Fruit fly (Drosophila melanogaster) whole organism, embryonic: ENCODE data around the gene Cpsf5.
A peak's percentile ranks its signal among the peaks of the same experiment; 100 is the strongest.

Source experiments
- CG13287 ChIP-seq: fragments of 200-800 bp; sonication (Bioruptor generic); IDR thresholded peaks from 2 replicates; pipeline ENCODE4 v1.3.6; 2022; ENCODE audit warnings: missing biosample characterization, missing genetic modification characterization; ENCODE audit not compliant: partially characterized antibody
- CG13296 ChIP-seq: fragments of 200-800 bp; sonication (Bioruptor generic); optimal IDR thresholded peaks from 3 replicates; lab custom pipeline; 2018; ENCODE audit warnings: missing biosample characterization, mild to moderate bottlenecking, missing genetic modification characterization
- CG13894 ChIP-seq: fragments of 200-800 bp; sonication (Bioruptor generic); optimal IDR thresholded peaks from 3 replicates; lab custom pipeline; 2018; ENCODE audit warnings: missing biosample characterization, mild to moderate bottlenecking, missing genetic modification characterization, moderate library complexity
- CG14965 ChIP-seq: fragments of 200-800 bp; sonication (Bioruptor generic); optimal IDR thresholded peaks from 2 replicates; lab custom pipeline; 2016; ENCODE audit warnings: missing biosample characterization, missing genetic modification characterization, borderline replicate concordance
- CG15011 ChIP-seq: fragments of 200-800 bp; sonication (Bioruptor generic); optimal IDR thresholded peaks from 3 replicates; lab custom pipeline; 2018; ENCODE audit warnings: missing biosample characterization, mild to moderate bottlenecking, missing genetic modification characterization
- CG15073 ChIP-seq: fragments of 200-800 bp; sonication (Bioruptor generic); optimal IDR thresholded peaks from 2 replicates; lab custom pipeline; 2016; ENCODE audit warnings: missing biosample characterization, missing genetic modification characterization
- CG15514 ChIP-seq: fragments of 200-800 bp; sonication (Bioruptor generic); optimal IDR thresholded peaks from 3 replicates; lab custom pipeline; 2017; ENCODE audit warnings: missing biosample characterization, missing genetic modification characterization, mild to moderate bottlenecking, moderate library complexity, missing genetic modification reagents
- CG16815 ChIP-seq: fragments of 200-800 bp; sonication (Bioruptor generic); optimal IDR thresholded peaks from 3 replicates; lab custom pipeline; 2017; ENCODE audit warnings: missing biosample characterization, mild to moderate bottlenecking, missing genetic modification characterization
- CG17359 ChIP-seq: fragments of 200-800 bp; sonication (Bioruptor generic); optimal IDR thresholded peaks from 3 replicates; lab custom pipeline; 2018; ENCODE audit warnings: missing biosample characterization, mild to moderate bottlenecking, missing genetic modification characterization, moderate library complexity
- CG17612 ChIP-seq: fragments of 200-800 bp; sonication (Bioruptor generic); IDR thresholded peaks from 2 replicates; pipeline ENCODE4 v1.3.6; 2022; ENCODE audit warnings: missing biosample characterization, missing genetic modification characterization
- CG18764 ChIP-seq: fragments of 200-800 bp; sonication (Bioruptor generic); optimal IDR thresholded peaks from 3 replicates; lab custom pipeline; 2016; ENCODE audit warnings: missing biosample characterization, missing genetic modification characterization
- CG31388 ChIP-seq: fragments of 200-800 bp; sonication (Bioruptor generic); optimal IDR thresholded peaks from 2 replicates; lab custom pipeline; 2016; ENCODE audit warnings: missing biosample characterization, missing genetic modification characterization
- CG34224 ChIP-seq: fragments of 200-800 bp; sonication (Bioruptor generic); IDR thresholded peaks from 3 replicates; pipeline ENCODE4 v1.3.6; 2022; ENCODE audit warnings: missing biosample characterization, missing genetic modification characterization; ENCODE audit not compliant: partially characterized antibody
- CG34376 ChIP-seq: fragments of 200-800 bp; sonication (Bioruptor generic); optimal IDR thresholded peaks from 2 replicates; lab custom pipeline; 2018; ENCODE audit warnings: missing biosample characterization, mild to moderate bottlenecking, missing genetic modification characterization
- CG3995 ChIP-seq: fragments of 200-800 bp; sonication (Bioruptor generic); optimal IDR thresholded peaks from 3 replicates; lab custom pipeline; 2016; ENCODE audit warnings: missing biosample characterization, missing genetic modification characterization
- CG4328 ChIP-seq: fragments of 200-800 bp; sonication (Bioruptor generic); optimal IDR thresholded peaks from 3 replicates; lab custom pipeline; 2017; ENCODE audit warnings: missing biosample characterization, missing genetic modification reagents, missing genetic modification characterization
- CG6654 ChIP-seq: fragments of 200-800 bp; sonication (Bioruptor generic); optimal IDR thresholded peaks from 2 replicates; lab custom pipeline; 2017; ENCODE audit warnings: missing biosample characterization, mild to moderate bottlenecking, missing genetic modification characterization
- CG7271 ChIP-seq: fragments of 200-800 bp; sonication (Bioruptor generic); optimal IDR thresholded peaks from 2 replicates; lab custom pipeline; 2018; ENCODE audit warnings: missing biosample characterization, mild to moderate bottlenecking, missing genetic modification characterization, moderate library complexity
- CG7357 ChIP-seq: fragments of 200-800 bp; sonication (Bioruptor generic); IDR thresholded peaks from 3 replicates; pipeline ENCODE4 v1.3.6; 2022; ENCODE audit warnings: missing biosample characterization, missing genetic modification characterization
- CG7745 ChIP-seq: fragments of 200-800 bp; sonication (Bioruptor generic); optimal IDR thresholded peaks from 2 replicates; lab custom pipeline; 2018; ENCODE audit warnings: missing biosample characterization, mild to moderate bottlenecking, missing genetic modification characterization, moderate library complexity
- CG9437 ChIP-seq: fragments of 200-800 bp; sonication (Bioruptor generic); optimal IDR thresholded peaks from 2 replicates; lab custom pipeline; 2018; ENCODE audit warnings: missing biosample characterization, mild to moderate bottlenecking, missing genetic modification characterization
- Camta ChIP-seq: fragments of 200-800 bp; sonication (Bioruptor generic); optimal IDR thresholded peaks from 2 replicates; lab custom pipeline; 2016; ENCODE audit warnings: missing biosample characterization, missing genetic modification characterization
- Dp ChIP-seq: fragments of 200-800 bp; sonication (Bioruptor generic); optimal IDR thresholded peaks from 2 replicates; lab custom pipeline; 2018; ENCODE audit warnings: missing biosample characterization, mild to moderate bottlenecking, missing genetic modification characterization, moderate library complexity
- E2f2 ChIP-seq: fragments of 200-800 bp; sonication (Bioruptor generic); IDR thresholded peaks from 2 replicates; pipeline ENCODE4 v1.3.6; 2022; ENCODE audit warnings: missing biosample characterization, missing genetic modification characterization
- Fer1 ChIP-seq: fragments of 200-800 bp; sonication (Bioruptor generic); optimal IDR thresholded peaks from 2 replicates; lab custom pipeline; 2017; ENCODE audit warnings: missing biosample characterization, mild to moderate bottlenecking, missing genetic modification characterization
- Jarid2 ChIP-seq: fragments of 200-800 bp; sonication (Bioruptor generic); optimal IDR thresholded peaks from 3 replicates; lab custom pipeline; 2017; ENCODE audit warnings: mild to moderate bottlenecking, missing biosample characterization, missing genetic modification reagents, missing genetic modification characterization
- MBD-R2 ChIP-seq: fragments of 200-800 bp; sonication (Bioruptor generic); IDR thresholded peaks from 2 replicates; pipeline ENCODE4 v1.3.6; 2022; ENCODE audit warnings: missing biosample characterization, missing genetic modification characterization
- MTF-1 ChIP-seq: fragments of 200-800 bp; sonication (Bioruptor generic); optimal IDR thresholded peaks from 2 replicates; lab custom pipeline; 2018; ENCODE audit warnings: missing biosample characterization, mild to moderate bottlenecking, missing genetic modification characterization, borderline replicate concordance
- Pdp1 ChIP-seq, 2 experiments: fragments of 200-800 bp; sonication (Bioruptor generic); optimal IDR thresholded peaks; 3 replicates each; lab custom pipeline; 2016; ENCODE audit warnings: missing biosample characterization in 2 of 2, missing genetic modification characterization in 2 of 2, mild to moderate bottlenecking in 1 of 2, moderate library complexity in 1 of 2
- Spps ChIP-seq: fragments of 200-800 bp; sonication (Bioruptor generic); optimal IDR thresholded peaks from 2 replicates; lab custom pipeline; 2018; ENCODE audit warnings: missing biosample characterization, mild to moderate bottlenecking, missing genetic modification characterization
- ap ChIP-seq: fragments of 200-800 bp; sonication (Bioruptor generic); IDR thresholded peaks from 2 replicates; pipeline ENCODE4 v1.3.6; 2022; ENCODE audit warnings: missing biosample characterization, missing genetic modification characterization
- crp ChIP-seq, 2 experiments: fragments of 200-800 bp; sonication (Bioruptor generic); optimal IDR thresholded peaks; 2 replicates in 1 of 2; 3 replicates in 1 of 2; lab custom pipeline; 2017; ENCODE audit warnings: missing biosample characterization in 2 of 2, missing genetic modification characterization in 2 of 2, mild to moderate bottlenecking in 1 of 2, moderate library complexity in 1 of 2
- da ChIP-seq: fragments of 200-800 bp; sonication (Bioruptor generic); optimal IDR thresholded peaks from 2 replicates; lab custom pipeline; 2016; ENCODE audit warnings: missing biosample characterization, missing genetic modification characterization
- fd102C ChIP-seq: fragments of 200-800 bp; sonication (Bioruptor generic); optimal IDR thresholded peaks from 2 replicates; lab custom pipeline; 2018; ENCODE audit warnings: missing biosample characterization, mild to moderate bottlenecking, missing genetic modification characterization, moderate library complexity
- fru ChIP-seq: fragments of >200 bp; optimal IDR thresholded peaks from 2 replicates; lab custom pipeline; 2017
- gsb-n ChIP-seq: fragments of 200-800 bp; sonication (Bioruptor generic); optimal IDR thresholded peaks from 3 replicates; lab custom pipeline; 2018; ENCODE audit warnings: missing biosample characterization, mild to moderate bottlenecking, missing genetic modification characterization
- lola ChIP-seq, 3 experiments: fragments of >200 bp in 2 of 3; fragments of 200-800 bp in 1 of 3; sonication (Bioruptor generic) in 1 of 3; optimal IDR thresholded peaks; 2 replicates each; lab custom pipeline; 2017 to 2019; ENCODE audit warnings: missing biosample characterization in 3 of 3, missing genetic modification characterization in 3 of 3, mild to moderate bottlenecking in 1 of 3, moderate library complexity in 1 of 3
- mirr ChIP-seq: fragments of 200-800 bp; sonication (Bioruptor generic); optimal IDR thresholded peaks from 3 replicates; lab custom pipeline; 2018; ENCODE audit warnings: missing biosample characterization, mild to moderate bottlenecking, missing genetic modification characterization
- nmo ChIP-seq: fragments of 200-800 bp; sonication (Bioruptor generic); optimal IDR thresholded peaks from 2 replicates; lab custom pipeline; 2018; ENCODE audit warnings: missing biosample characterization, mild to moderate bottlenecking, missing genetic modification characterization, moderate library complexity
- pb ChIP-seq: fragments of 200-800 bp; sonication (Bioruptor generic); optimal IDR thresholded peaks from 3 replicates; lab custom pipeline; 2016; ENCODE audit warnings: missing biosample characterization, missing genetic modification characterization
- psq ChIP-seq: fragments of 200-800 bp; sonication (Bioruptor generic); optimal IDR thresholded peaks from 2 replicates; lab custom pipeline; 2017; ENCODE audit warnings: missing biosample characterization, missing genetic modification characterization
- salm ChIP-seq: fragments of 200-800 bp; sonication (Bioruptor generic); optimal IDR thresholded peaks from 2 replicates; lab custom pipeline; 2018; ENCODE audit warnings: missing biosample characterization, mild to moderate bottlenecking, missing genetic modification characterization
- sug ChIP-seq: fragments of 200-800 bp; optimal IDR thresholded peaks from 2 replicates; lab custom pipeline; 2019; ENCODE audit warnings: missing biosample characterization, mild to moderate bottlenecking, missing genetic modification characterization, moderate library complexity
- z ChIP-seq: fragments of 200-800 bp; sonication (Bioruptor generic); IDR thresholded peaks from 3 replicates; pipeline ENCODE4 v1.3.6; 2022; ENCODE audit warnings: missing biosample characterization, missing genetic modification characterization
- zen ChIP-seq: fragments of 200-800 bp; sonication (Bioruptor generic); optimal IDR thresholded peaks from 3 replicates; lab custom pipeline; 2018; ENCODE audit warnings: missing biosample characterization, mild to moderate bottlenecking, missing genetic modification characterization, moderate library complexity

Gene Cpsf5

dm6 chr3L:9361894-9362293 lies 48.9 kb upstream of the Cpsf5 start, which contains the start of gene CG34456:
Gene CG34456, plus strand, starts transcription at chr3L:9362108.
- TF ChIP-seq CG13296 (GFP tag; lab: Kevin White, UChicago) (peak; percentile 26), CG34376 (GFP tag; lab: Kevin White, UChicago) (peak; percentile 25), pb (GFP tag; lab: Kevin White, UChicago) (no peak), CG13894 (tag; lab: Kevin White, UChicago) (peak; percentile 2), CG31388 (GFP tag; lab: Kevin White, UChicago) (no peak), sug (tag; lab: Kevin White, UChicago) (peak; percentile 9)

- TF ChIP-seq crp (GFP tag; optimal IDR thresholded peaks at IDR 0.05; lab: Kevin White, UChicago) = peak in 1 of 2 experiments; percentile 80
- peak in 1 of 2 experiments; percentile 66 for TF ChIP-seq Pdp1 (GFP tag; optimal IDR thresholded peaks at IDR 0.05; lab: Kevin White, UChicago)
- TF ChIP-seq CG15011 (GFP tag; lab: Kevin White, UChicago) = no peak
- TF ChIP-seq CG17359 (tag; lab: Kevin White, UChicago) = peak; percentile 76
- TF ChIP-seq Dp (GFP tag; lab: Kevin White, UChicago) = peak; percentile 70
- TF ChIP-seq CG15073 (GFP tag; lab: Kevin White, UChicago) = no peak
- peak; percentile 36; the same call in 1 of the 2 replicates for TF ChIP-seq CG13287 (GFP tag; lab: Robert Waterston, UW)
- peak; percentile 35; the same call in 1 of the 3 replicates for TF ChIP-seq CG34224 (GFP tag; lab: Robert Waterston, UW)
- peak; percentile 40 for TF ChIP-seq CG15514 (GFP tag; lab: Kevin White, UChicago)
- peak; percentile 9 for TF ChIP-seq gsb-n
- peak; percentile 41; the same call in 1 of the 2 replicates for TF ChIP-seq MBD-R2 (GFP tag; lab: Robert Waterston, UW)
- peak; percentile 81 for TF ChIP-seq E2f2 (GFP tag; lab: Robert Waterston, UW)
- TF ChIP-seq CG9437 (GFP tag; lab: Kevin White, UChicago) = peak; percentile 99
- no peak for TF ChIP-seq CG6654 (GFP tag; lab: Kevin White, UChicago)
- no peak for TF ChIP-seq ap (GFP tag; lab: Robert Waterston, UW)
Observed at dm6 chr3L:9364131-9364530, 46.7 kb upstream of the Cpsf5 start, which contains the start of gene mRRF1. Gene mRRF1, plus strand, starts transcription at chr3L:9364350.

dm6 chr3L:9366850-9367430 lies 43.9 kb upstream of the Cpsf5 start, which contains the start of the genes Klp67A and CG4452:
Gene Klp67A, minus strand, starts transcription at chr3L:9367046.
Gene CG4452, plus strand, starts transcription at chr3L:9367377.
- TF ChIP-seq CG4328 (GFP tag; lab: Kevin White, UChicago) = no peak
- peak; percentile 99 for TF ChIP-seq psq
- TF ChIP-seq sug (tag; lab: Kevin White, UChicago) = peak; percentile 53
- TF ChIP-seq CG16815 = no peak
- TF ChIP-seq CG3995 = peak; percentile 85
- TF ChIP-seq CG34224 (GFP tag; lab: Robert Waterston, UW) = peak; percentile 89
- TF ChIP-seq nmo (GFP tag; lab: Kevin White, UChicago) = peak; percentile 79
- TF ChIP-seq lola (GFP tag; optimal IDR thresholded peaks at IDR 0.05; lab: Kevin White, UChicago) = peak in 1 of 3 experiments; percentile 56
- no peak for TF ChIP-seq Jarid2 (GFP tag; lab: Kevin White, UChicago)
- no peak for TF ChIP-seq z (GFP tag; lab: Robert Waterston, UW)
- no peak for TF ChIP-seq MTF-1 (GFP tag; lab: Kevin White, UChicago)
- peak; percentile 17 for TF ChIP-seq CG18764 (GFP tag; lab: Kevin White, UChicago)
- no peak for TF ChIP-seq CG7357
- TF ChIP-seq mirr = no peak
- TF ChIP-seq CG7271 (tag; lab: Kevin White, UChicago) = peak; percentile 31
- peak; percentile 69 for TF ChIP-seq zen (tag; lab: Kevin White, UChicago)
- no peak for TF ChIP-seq da
- peak; percentile 27 for TF ChIP-seq Spps
- peak; percentile 16 for TF ChIP-seq Fer1
- no peak for TF ChIP-seq fd102C (GFP tag; lab: Kevin White, UChicago)
- TF ChIP-seq CG17612 = no peak
- no peak for TF ChIP-seq Camta (GFP tag; lab: Kevin White, UChicago)
- TF ChIP-seq CG14965 (GFP tag; lab: Kevin White, UChicago) = no peak
- TF ChIP-seq fru = no peak
- no peak for TF ChIP-seq CG7745 (tag; lab: Kevin White, UChicago)
- peak; percentile 13 for TF ChIP-seq salm (tag; lab: Kevin White, UChicago)
